Fruit fly (Drosophila melanogaster): ENCODE data around the gene Pex12.
A peak's percentile ranks its signal among the peaks of the same experiment; 100 is the strongest.

The Pex12 gene

dm6 chr2L:857897-858517 lies 42.2 kb downstream of the Pex12 start (continued):
- TF ChIP-seq CG2712 (tag; optimal IDR thresholded peaks at IDR 0.05) (peak; percentile 62), CG14014 (GFP tag; IDR thresholded peaks at IDR 0.05) (peak; percentile 41; the same call in 1 of the 2 replicates), CG34422 (GFP tag; IDR thresholded peaks at IDR 0.05) (peak; percentile 16; the same call in 1 of the 3 replicates), Sin3A (optimal IDR thresholded peaks at IDR 0.05) (no peak), CG12104 (GFP tag; optimal IDR thresholded peaks at IDR 0.05) (peak; percentile 38), gt (GFP tag; IDR thresholded peaks at IDR 0.05) (no peak), pita (GFP tag; optimal IDR thresholded peaks at IDR 0.05) (no peak), CG12659 (GFP tag; optimal IDR thresholded peaks at IDR 0.05) (peak; percentile 62), exex (tag; optimal IDR thresholded peaks at IDR 0.05) (peak; percentile 43), CG3838 (GFP tag; optimal IDR thresholded peaks at IDR 0.05) (no peak), CG13296 (GFP tag; optimal IDR thresholded peaks at IDR 0.05) (no peak), CG34224 (GFP tag; IDR thresholded peaks at IDR 0.05; ENCODE audit: partially characterized antibody) (no peak), dmrt11E (tag; optimal IDR thresholded peaks at IDR 0.05) (peak; percentile 25), lola (GFP tag; optimal IDR thresholded peaks at IDR 0.05) (peak in 1 of 3 experiments; percentile 7), CHES-1-like (GFP tag; optimal IDR thresholded peaks at IDR 0.05) (peak; percentile 53), dmrt99B (tag; optimal IDR thresholded peaks at IDR 0.05) (peak; percentile 67)

- TF ChIP-seq Ptx1 (GFP tag; IDR thresholded peaks at IDR 0.05) = no peak
- no peak for TF ChIP-seq CG12236 (GFP tag; optimal IDR thresholded peaks at IDR 0.05)
- no peak for TF ChIP-seq grau (tag; optimal IDR thresholded peaks at IDR 0.05)
- no peak for TF ChIP-seq CG4424 (GFP tag; optimal IDR thresholded peaks at IDR 0.05)
- no peak for TF ChIP-seq Sox100B (GFP tag; optimal IDR thresholded peaks at IDR 0.05)
- no peak for TF ChIP-seq Six4 (GFP tag; optimal IDR thresholded peaks at IDR 0.05)
- no peak for TF ChIP-seq CG2116 (GFP tag; optimal IDR thresholded peaks at IDR 0.05)
- TF ChIP-seq CG2202 (tag; optimal IDR thresholded peaks at IDR 0.05) = no peak
- TF ChIP-seq CG8290 (GFP tag; optimal IDR thresholded peaks at IDR 0.05) = no peak
- no peak for TF ChIP-seq CG8290 (tag; optimal IDR thresholded peaks at IDR 0.05)
- no peak for TF ChIP-seq H2.0 (GFP tag; IDR thresholded peaks at IDR 0.05)
- TF ChIP-seq bowl (GFP tag; IDR thresholded peaks at IDR 0.05) = no peak
- TF ChIP-seq Mrtf (GFP tag; IDR thresholded peaks at IDR 0.05) = no peak
- TF ChIP-seq wdn (GFP tag; IDR thresholded peaks at IDR 0.05) = no peak
- no peak for TF ChIP-seq CG31441 (GFP tag; IDR thresholded peaks at IDR 0.05)
- no peak for TF ChIP-seq Tbp (GFP tag; optimal IDR thresholded peaks at IDR 0.05)
Measured at dm6 chr2L:859897-860296, 44.1 kb downstream of the Pex12 start, which contains the start of gene CG13950. Gene CG13950 (plus strand): TSS chr2L:860197.

- TF ChIP-seq sisA (GFP tag; IDR thresholded peaks at IDR 0.05) (peak; percentile 96), CG17385 (GFP tag; optimal IDR thresholded peaks at IDR 0.05) (peak; percentile 93), Doc3 (GFP tag; IDR thresholded peaks at IDR 0.05; ENCODE audit: partially characterized antibody) (no peak), ATbp (GFP tag; optimal IDR thresholded peaks at IDR 0.05) (peak; percentile 97), Gug (GFP tag; IDR thresholded peaks at IDR 0.05) (peak; percentile 92), CG14014 (GFP tag; IDR thresholded peaks at IDR 0.05) (peak; percentile 97), mld (GFP tag; IDR thresholded peaks at IDR 0.05; ENCODE audit: partially characterized antibody) (no peak), Max (GFP tag; optimal IDR thresholded peaks at IDR 0.05) (peak; percentile 96), Hr39 (optimal IDR thresholded peaks at IDR 0.05) (no peak), NfI (GFP tag; optimal IDR thresholded peaks at IDR 0.05) (peak; percentile 93), fru (optimal IDR thresholded peaks at IDR 0.05) (no peak), B-H1 (GFP tag; IDR thresholded peaks at IDR 0.05) (peak; percentile 95), CG1602 (GFP tag; optimal IDR thresholded peaks at IDR 0.05) (peak; percentile 94), vvl (GFP tag; IDR thresholded peaks at IDR 0.05) (peak; percentile 98), CG6175 (GFP tag; IDR thresholded peaks at IDR 0.05) (peak; percentile 89), grn (GFP tag; optimal IDR thresholded peaks at IDR 0.05) (peak; percentile 86), slbo (GFP tag; IDR thresholded peaks at IDR 0.05) (peak; percentile 97), CG18619 (GFP tag; optimal IDR thresholded peaks at IDR 0.05) (peak; percentile 96), exex (tag; optimal IDR thresholded peaks at IDR 0.05) (peak; percentile 63), CG7745 (tag; optimal IDR thresholded peaks at IDR 0.05) (peak; percentile 64), CG10274 (GFP tag; optimal IDR thresholded peaks at IDR 0.05) (peak; percentile 88)
Measured at dm6 chr2L:865851-866250, 50.1 kb downstream of the Pex12 start.
